Fruit fly (Drosophila melanogaster) whole organism, adult: ENCODE measurements around the gene Phlpp.

Experiments used
- CG11617 ChIP-seq: fragments of 200-800 bp; sonication (Bioruptor generic); optimal IDR thresholded peaks from 2 replicates; lab custom pipeline; 2017; ENCODE audit warnings: mild to moderate bottlenecking, missing biosample characterization, missing genetic modification reagents, missing genetic modification characterization
- CG12768 ChIP-seq: fragments of 200-800 bp; sonication (Bioruptor generic); optimal IDR thresholded peaks from 2 replicates; lab custom pipeline; 2017; ENCODE audit warnings: missing biosample characterization, missing genetic modification characterization, mild to moderate bottlenecking, moderate library complexity, missing genetic modification reagents
- CG14711 ChIP-seq: fragments of 200-800 bp; sonication (Bioruptor generic); optimal IDR thresholded peaks from 2 replicates; lab custom pipeline; 2018; ENCODE audit warnings: missing biosample characterization, mild to moderate bottlenecking, missing genetic modification characterization, moderate library complexity
- CG1620 ChIP-seq: fragments of 200-800 bp; sonication (Bioruptor generic); optimal IDR thresholded peaks from 2 replicates; lab custom pipeline; 2016; ENCODE audit warnings: missing biosample characterization, missing genetic modification characterization
- CG33017 ChIP-seq: fragments of 200-800 bp; sonication (Bioruptor generic); optimal IDR thresholded peaks from 2 replicates; lab custom pipeline; 2018; ENCODE audit warnings: missing biosample characterization, mild to moderate bottlenecking, missing genetic modification characterization, moderate library complexity
- CG5204 ChIP-seq: fragments of 200-800 bp; sonication (Bioruptor generic); optimal IDR thresholded peaks from 2 replicates; lab custom pipeline; 2016; ENCODE audit warnings: missing biosample characterization, missing genetic modification characterization
- CG7045 ChIP-seq: fragments of 200-800 bp; sonication (Bioruptor generic); optimal IDR thresholded peaks from 2 replicates; lab custom pipeline; 2017; ENCODE audit warnings: missing biosample characterization, mild to moderate bottlenecking, missing genetic modification characterization
- CG7101 ChIP-seq: fragments of 200-800 bp; sonication (Bioruptor generic); optimal IDR thresholded peaks from 2 replicates; lab custom pipeline; 2018; ENCODE audit warnings: missing biosample characterization, mild to moderate bottlenecking, missing genetic modification characterization, moderate library complexity
- Clk ChIP-seq: fragments of 200-800 bp; sonication (Bioruptor generic); optimal IDR thresholded peaks from 2 replicates; lab custom pipeline; 2017; ENCODE audit warnings: missing biosample characterization, missing genetic modification characterization
- Crg-1 ChIP-seq: fragments of 200-800 bp; sonication (Bioruptor generic); optimal IDR thresholded peaks from 2 replicates; lab custom pipeline; 2016; ENCODE audit warnings: missing biosample characterization, missing genetic modification characterization
- Hr96 ChIP-seq: fragments of 200-800 bp; sonication (Bioruptor generic); optimal IDR thresholded peaks from 2 replicates; lab custom pipeline; 2016; ENCODE audit warnings: missing biosample characterization, missing genetic modification characterization
- Mnt ChIP-seq: fragments of 200-800 bp; sonication (Bioruptor generic); optimal IDR thresholded peaks from 2 replicates; lab custom pipeline; 2016; ENCODE audit warnings: missing biosample characterization, mild to moderate bottlenecking, missing genetic modification characterization
- bab1 ChIP-seq: fragments of 200-800 bp; sonication (Bioruptor generic); optimal IDR thresholded peaks from 3 replicates; lab custom pipeline; 2019; ENCODE audit warnings: missing biosample characterization, mild to moderate bottlenecking, missing genetic modification characterization, moderate library complexity
- cic ChIP-seq: fragments of 200-800 bp; sonication (Bioruptor generic); optimal IDR thresholded peaks from 2 replicates; lab custom pipeline; 2017; ENCODE audit warnings: missing biosample characterization, mild to moderate bottlenecking, missing genetic modification characterization, moderate library complexity
- cnc ChIP-seq, 2 experiments: fragments of >200 bp; optimal IDR thresholded peaks; 2 replicates each; lab custom pipeline; 2017
- kay ChIP-seq: fragments of 200-800 bp; sonication (Bioruptor generic); peaks from one replicate; lab custom pipeline; 2016; ENCODE audit warnings: missing biosample characterization, missing genetic modification characterization, borderline replicate concordance
- ovo ChIP-seq: fragments of 200-800 bp; sonication (Bioruptor generic); optimal IDR thresholded peaks from 2 replicates; lab custom pipeline; 2016; ENCODE audit warnings: missing biosample characterization, missing genetic modification characterization
- pad ChIP-seq: fragments of 200-800 bp; sonication (Bioruptor generic); optimal IDR thresholded peaks from 3 replicates; lab custom pipeline; 2017; ENCODE audit warnings: missing biosample characterization, missing genetic modification characterization, mild to moderate bottlenecking, moderate library complexity, missing genetic modification reagents
- tj ChIP-seq: fragments of 200-800 bp; sonication (Bioruptor generic); optimal IDR thresholded peaks from 3 replicates; lab custom pipeline; 2017; ENCODE audit warnings: missing biosample characterization, mild to moderate bottlenecking, missing genetic modification characterization, moderate library complexity
- toe ChIP-seq: fragments of 200-800 bp; sonication (Bioruptor generic); optimal IDR thresholded peaks from 2 replicates; lab custom pipeline; 2016; ENCODE audit warnings: missing biosample characterization, missing genetic modification characterization

The Phlpp gene

DNA sequence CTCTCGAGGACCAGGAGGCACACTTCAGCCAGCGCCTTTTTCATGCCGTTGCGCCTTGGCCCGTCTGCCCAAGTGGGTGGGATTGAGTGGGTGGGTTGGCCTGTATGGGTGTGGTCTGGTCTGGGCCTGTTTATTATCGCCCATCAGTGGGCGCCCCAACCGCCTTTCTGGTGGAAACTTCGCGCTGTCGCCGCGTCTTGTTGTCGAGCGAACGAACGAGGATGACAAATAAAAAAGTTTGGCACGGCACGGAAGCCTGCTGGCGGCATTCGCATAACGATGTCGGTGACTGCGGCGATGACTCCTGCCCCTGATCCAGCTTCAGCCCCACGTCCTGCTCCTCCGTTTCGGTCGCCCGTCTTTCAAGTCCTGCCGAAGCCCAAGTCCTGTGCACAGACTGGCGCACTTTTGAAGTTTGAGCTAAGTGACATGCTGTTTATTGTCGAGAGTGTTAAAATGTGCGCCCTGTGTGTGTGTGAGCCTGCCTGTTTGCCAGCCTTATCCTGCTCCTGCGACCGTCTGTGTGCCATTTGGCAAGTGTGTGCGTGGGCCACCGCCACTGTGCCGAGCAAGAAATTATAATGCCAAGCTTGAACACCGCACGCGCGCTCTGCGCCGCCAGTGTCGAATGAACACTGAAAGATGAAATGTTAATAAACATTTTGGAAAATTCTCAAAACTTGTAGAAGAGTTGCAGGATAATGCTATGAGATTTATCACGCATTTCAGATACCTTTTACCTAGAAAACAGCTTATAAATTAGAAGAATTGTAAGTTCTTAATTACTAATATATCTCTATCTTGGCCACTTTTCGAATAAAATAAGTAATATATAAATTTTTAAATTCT is 44.7 kb upstream of the Phlpp start:
- TF ChIP-seq CG7045 (GFP tag; lab: Kevin White, UChicago) (peak; percentile 64), toe (GFP tag; lab: Kevin White, UChicago) (peak; percentile 41), bab1 (GFP tag; lab: Kevin White, UChicago) (no peak), Clk (GFP tag; lab: Kevin White, UChicago) (peak; percentile 36), CG11617 (GFP tag; lab: Kevin White, UChicago) (peak; percentile 30), CG5204 (peak; percentile 67), CG33017 (tag; lab: Kevin White, UChicago) (peak; percentile 56), CG12768 (GFP tag; lab: Kevin White, UChicago) (peak; percentile 68), CG14711 (tag; lab: Kevin White, UChicago) (no peak), tj (no peak), CG7101 (tag; lab: Kevin White, UChicago) (peak; percentile 28)

DNA sequence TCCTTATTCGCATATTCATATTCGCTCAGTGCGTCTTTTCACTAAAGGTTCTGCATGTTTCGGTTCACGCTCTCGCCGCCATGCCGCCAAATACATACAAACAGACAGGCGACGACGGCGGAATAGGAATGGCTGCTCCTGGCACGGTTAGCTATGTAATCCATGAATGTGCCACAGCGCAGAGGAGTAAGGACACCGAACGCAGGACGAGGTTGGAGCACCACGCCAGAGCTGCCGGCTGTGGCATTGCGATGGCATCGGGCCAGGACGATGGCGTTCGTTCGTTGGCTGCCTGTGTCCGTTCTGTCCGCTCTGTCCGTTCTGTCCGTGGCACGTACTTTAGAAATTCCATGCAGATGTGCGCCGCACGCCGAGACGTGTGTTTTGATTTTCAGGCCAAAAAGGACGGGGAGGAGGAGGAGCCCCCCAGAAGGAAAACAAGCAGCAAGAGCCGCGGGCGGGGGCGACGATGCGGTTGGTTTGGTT is 44.0 kb upstream of the Phlpp start:
- TF ChIP-seq CG1620 (GFP tag; lab: Kevin White, UChicago) = no peak
- no peak for TF ChIP-seq ovo (GFP tag; lab: Kevin White, UChicago)
- no peak for TF ChIP-seq CG7101 (tag; lab: Kevin White, UChicago)
- TF ChIP-seq CG33017 (tag; lab: Kevin White, UChicago) = no peak
- no peak for TF ChIP-seq CG11617 (GFP tag; lab: Kevin White, UChicago)
- TF ChIP-seq Mnt (GFP tag; lab: Kevin White, UChicago) = no peak
- TF ChIP-seq cic (GFP tag; lab: Kevin White, UChicago) = no peak
- no peak for TF ChIP-seq Clk (GFP tag; lab: Kevin White, UChicago)
- no peak for TF ChIP-seq tj

DNA sequence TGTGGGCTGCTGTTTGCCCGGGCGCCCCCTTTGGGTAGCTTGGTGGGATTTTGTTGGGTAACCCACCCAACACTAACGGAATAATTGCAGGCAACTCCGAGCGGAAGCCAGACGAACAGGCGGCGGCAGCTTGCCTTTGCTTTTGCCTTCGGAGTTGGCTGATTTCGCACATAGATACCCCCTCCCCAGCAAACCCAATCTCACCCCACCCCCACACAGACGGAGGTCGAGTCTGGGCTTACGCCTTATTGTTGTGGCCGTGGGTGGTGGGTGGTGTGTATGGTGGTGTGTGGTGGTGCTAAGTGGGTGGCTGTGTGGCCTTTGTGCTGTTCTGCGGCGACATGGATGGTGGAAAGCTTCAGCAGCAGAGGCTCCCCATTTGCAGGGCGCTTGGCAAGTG is 43.3 kb upstream of the Phlpp start:
- TF ChIP-seq pad (GFP tag; lab: Kevin White, UChicago) (no peak), CG11617 (GFP tag; lab: Kevin White, UChicago) (no peak), CG14711 (tag; lab: Kevin White, UChicago) (no peak), cnc (optimal IDR thresholded peaks at IDR 0.05; lab: Kevin White, UChicago) (no peak), toe (GFP tag; lab: Kevin White, UChicago) (no peak), tj (no peak), ovo (GFP tag; lab: Kevin White, UChicago) (no peak), bab1 (GFP tag; lab: Kevin White, UChicago) (no peak), CG7045 (GFP tag; lab: Kevin White, UChicago) (no peak)

DNA sequence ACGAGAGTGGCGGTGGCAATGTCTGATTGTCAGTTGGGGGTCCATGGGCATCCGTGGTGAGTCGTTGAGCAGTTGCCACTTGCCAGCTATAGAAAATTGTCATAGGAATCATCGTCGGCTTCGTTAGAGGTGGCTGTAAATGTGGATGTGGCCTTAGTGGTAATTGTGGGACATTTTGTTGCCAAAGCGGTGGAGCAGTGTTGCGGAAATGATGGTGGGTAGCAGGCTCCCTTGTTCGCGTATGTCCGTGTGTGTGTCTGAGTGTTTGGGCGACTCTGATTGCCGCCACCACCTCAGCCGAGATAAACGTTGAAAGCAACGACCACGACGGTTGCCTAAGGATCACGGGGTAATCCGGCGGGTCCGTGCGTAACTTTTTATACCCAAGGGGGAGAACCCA is 41.9 kb upstream of the Phlpp start:
- TF ChIP-seq Crg-1 = no peak
- no peak for TF ChIP-seq Clk (GFP tag; lab: Kevin White, UChicago)
- no peak for TF ChIP-seq CG1620 (GFP tag; lab: Kevin White, UChicago)
- no peak for TF ChIP-seq CG12768 (GFP tag; lab: Kevin White, UChicago)
- TF ChIP-seq CG5204 = no peak
- TF ChIP-seq kay = no peak
- TF ChIP-seq ovo (GFP tag; lab: Kevin White, UChicago) = no peak
- no peak for TF ChIP-seq CG14711 (tag; lab: Kevin White, UChicago)
- no peak for TF ChIP-seq Mnt (GFP tag; lab: Kevin White, UChicago)
- TF ChIP-seq pad (GFP tag; lab: Kevin White, UChicago) = no peak
- no peak for TF ChIP-seq Hr96
- TF ChIP-seq toe (GFP tag; lab: Kevin White, UChicago) = no peak
- TF ChIP-seq CG33017 (tag; lab: Kevin White, UChicago) = no peak
- no peak for TF ChIP-seq cic (GFP tag; lab: Kevin White, UChicago)
- no peak for TF ChIP-seq CG7045 (GFP tag; lab: Kevin White, UChicago)

DNA sequence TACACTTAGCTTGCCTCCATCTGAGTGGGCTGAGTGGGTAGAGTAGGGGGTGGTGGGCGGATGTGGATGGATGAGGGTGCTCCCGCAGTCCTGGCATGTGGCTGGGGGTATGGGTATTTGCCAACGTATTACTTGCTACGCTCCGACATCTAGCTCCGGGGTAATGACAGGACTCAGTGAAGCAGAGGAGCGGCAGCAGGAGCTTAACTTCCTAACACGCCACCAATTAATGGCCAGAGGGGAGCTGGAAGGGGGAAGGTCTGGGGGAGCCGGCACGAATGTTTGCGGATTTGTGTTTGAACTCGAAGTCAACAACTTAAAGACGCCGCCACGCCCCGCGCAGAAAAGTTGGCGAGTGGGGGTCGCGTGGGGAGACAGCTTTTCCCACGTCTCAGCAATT is 40.7 kb upstream of the Phlpp start:
- TF ChIP-seq toe (GFP tag; lab: Kevin White, UChicago) (no peak), cic (GFP tag; lab: Kevin White, UChicago) (no peak), CG12768 (GFP tag; lab: Kevin White, UChicago) (no peak), ovo (GFP tag; lab: Kevin White, UChicago) (no peak), CG5204 (no peak), Clk (GFP tag; lab: Kevin White, UChicago) (no peak), CG1620 (GFP tag; lab: Kevin White, UChicago) (no peak), Hr96 (no peak), CG33017 (tag; lab: Kevin White, UChicago) (no peak), CG7045 (GFP tag; lab: Kevin White, UChicago) (no peak), bab1 (GFP tag; lab: Kevin White, UChicago) (no peak), kay (no peak), Mnt (GFP tag; lab: Kevin White, UChicago) (no peak)

DNA sequence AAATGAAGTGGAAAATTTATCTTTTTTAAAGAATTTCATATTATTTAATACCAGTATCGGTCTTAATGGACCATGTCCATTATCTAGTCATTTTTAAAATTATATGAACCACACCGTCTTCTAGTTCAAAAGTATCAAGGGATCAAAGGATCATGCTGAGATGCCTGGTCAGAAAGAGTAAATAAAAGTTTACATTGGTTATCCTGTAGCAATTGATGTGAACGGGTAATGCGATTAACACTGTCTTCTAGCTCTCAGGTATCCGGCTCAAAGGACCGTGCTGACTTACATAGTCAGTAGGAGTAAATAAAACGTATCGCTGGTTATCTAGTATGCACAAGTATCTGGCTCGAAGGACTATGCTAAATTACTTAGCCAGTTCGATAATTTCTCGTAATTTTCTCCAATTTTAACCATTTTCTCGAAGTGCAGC is 39.8 kb upstream of the Phlpp start:
- TF ChIP-seq CG1620 (GFP tag; lab: Kevin White, UChicago) (no peak), CG14711 (tag; lab: Kevin White, UChicago) (no peak), CG5204 (peak; percentile 53)
